Worm (Caenorhabditis elegans): ENCODE results near the gene ogdh-2.

- TF ChIP-seq alr-1 (tag; optimal IDR thresholded peaks at IDR 0.05; ENCODE audit: borderline replicate concordance) (no peak), zag-1 (tag; optimal IDR thresholded peaks at IDR 0.05) (no peak), aha-1 (tag; optimal IDR thresholded peaks at IDR 0.05) (no peak), pqm-1 (tag; optimal IDR thresholded peaks at IDR 0.05) (no peak), rnt-1 (tag; optimal IDR thresholded peaks at IDR 0.05) (peak; percentile 27), nhr-237 (tag; optimal IDR thresholded peaks at IDR 0.05) (no peak), snpc-4 (tag; optimal IDR thresholded peaks at IDR 0.05) (no peak)
Measured at ce11 chrV:12184308-12184999, 9.9 kb upstream of the ogdh-2 start, which contains the start of gene srd-4.

All from whole organism, L1 larva.